Fruit fly (Drosophila melanogaster) S2 (cell line): Measurements from ENCODE around the gene Atac1.

ENCODE experiments used
- CG8478 ChIP-seq: fragments of >200 bp; optimal IDR thresholded peaks from 2 replicates; lab custom pipeline; 2018
- CTCF ChIP-seq, 2 experiments: fragments of >200 bp; optimal IDR thresholded peaks; 2 replicates each; lab custom pipeline; 2018

dm6 chr2L:6913964-6914363 is 46.2 kb downstream of the Atac1 start, which contains the start of gene Wee1:
- TF ChIP-seq CTCF (optimal IDR thresholded peaks at IDR 0.05; lab: Kevin White, UChicago) (peak in 1 of 2 experiments; percentile 17), CG8478 (lab: Kevin White, UChicago) (no peak)
